Fruit fly (Drosophila melanogaster) whole organism, wandering third instar larva: Measurements from ENCODE around the gene side.

Source experiments
- CG32264 ChIP-seq: fragments of 200-800 bp; sonication (Bioruptor generic); optimal IDR thresholded peaks from 2 replicates; lab custom pipeline; 2016; ENCODE audit warnings: missing biosample characterization, missing genetic modification characterization
- CG9705 ChIP-seq: fragments of 200-800 bp; sonication (Bioruptor generic); optimal IDR thresholded peaks from 2 replicates; lab custom pipeline; 2018; ENCODE audit warnings: missing biosample characterization, mild to moderate bottlenecking, missing genetic modification characterization
- Dfd ChIP-seq: fragments of >200 bp; optimal IDR thresholded peaks from 2 replicates; lab custom pipeline; 2017; ENCODE audit warnings: missing biosample characterization, missing genetic modification characterization
- br ChIP-seq: fragments of 200-800 bp; sonication (Bioruptor generic); optimal IDR thresholded peaks from 2 replicates; lab custom pipeline; 2016; ENCODE audit warnings: missing biosample characterization, missing genetic modification characterization
- psq ChIP-seq: fragments of 200-800 bp; sonication (Bioruptor generic); optimal IDR thresholded peaks from 3 replicates; lab custom pipeline; 2017; ENCODE audit warnings: missing biosample characterization, mild to moderate bottlenecking, missing genetic modification characterization, moderate library complexity
- usp ChIP-seq: fragments of >200 bp; optimal IDR thresholded peaks from 2 replicates; lab custom pipeline; 2017; ENCODE audit warnings: missing biosample characterization, missing genetic modification characterization

- TF ChIP-seq CG32264 (GFP tag; lab: Kevin White, UChicago) (no peak), Dfd (GFP tag; lab: Kevin White, UChicago) (no peak), CG9705 (no peak), psq (GFP tag; lab: Kevin White, UChicago) (no peak), br (GFP tag; lab: Kevin White, UChicago) (no peak), usp (GFP tag; lab: Kevin White, UChicago) (no peak)
These were observed 2.7 kb upstream of the side start, which contains the start of gene CG43447 for dm6 chr3R:27440012-27440411.
